Fruit fly (Drosophila melanogaster) whole organism, adult: ENCODE measurements around the gene CG10949.

Experiments
- CG11617 ChIP-seq: fragments of 200-800 bp; sonication (Bioruptor generic); optimal IDR thresholded peaks from 2 replicates; lab custom pipeline; 2017; ENCODE audit warnings: mild to moderate bottlenecking, missing biosample characterization, missing genetic modification reagents, missing genetic modification characterization
- CG12768 ChIP-seq: fragments of 200-800 bp; sonication (Bioruptor generic); optimal IDR thresholded peaks from 2 replicates; lab custom pipeline; 2017; ENCODE audit warnings: missing biosample characterization, missing genetic modification characterization, mild to moderate bottlenecking, moderate library complexity, missing genetic modification reagents
- CG5204 ChIP-seq: fragments of 200-800 bp; sonication (Bioruptor generic); optimal IDR thresholded peaks from 2 replicates; lab custom pipeline; 2016; ENCODE audit warnings: missing biosample characterization, missing genetic modification characterization
- CG7045 ChIP-seq: fragments of 200-800 bp; sonication (Bioruptor generic); optimal IDR thresholded peaks from 2 replicates; lab custom pipeline; 2017; ENCODE audit warnings: missing biosample characterization, mild to moderate bottlenecking, missing genetic modification characterization
- cic ChIP-seq: fragments of 200-800 bp; sonication (Bioruptor generic); optimal IDR thresholded peaks from 2 replicates; lab custom pipeline; 2017; ENCODE audit warnings: missing biosample characterization, mild to moderate bottlenecking, missing genetic modification characterization, moderate library complexity
- cnc ChIP-seq, 2 experiments: fragments of >200 bp; optimal IDR thresholded peaks; 2 replicates each; lab custom pipeline; 2017
- kay ChIP-seq: fragments of 200-800 bp; sonication (Bioruptor generic); peaks from one replicate; lab custom pipeline; 2016; ENCODE audit warnings: missing biosample characterization, missing genetic modification characterization, borderline replicate concordance
- toe ChIP-seq: fragments of 200-800 bp; sonication (Bioruptor generic); optimal IDR thresholded peaks from 2 replicates; lab custom pipeline; 2016; ENCODE audit warnings: missing biosample characterization, missing genetic modification characterization

DNA sequence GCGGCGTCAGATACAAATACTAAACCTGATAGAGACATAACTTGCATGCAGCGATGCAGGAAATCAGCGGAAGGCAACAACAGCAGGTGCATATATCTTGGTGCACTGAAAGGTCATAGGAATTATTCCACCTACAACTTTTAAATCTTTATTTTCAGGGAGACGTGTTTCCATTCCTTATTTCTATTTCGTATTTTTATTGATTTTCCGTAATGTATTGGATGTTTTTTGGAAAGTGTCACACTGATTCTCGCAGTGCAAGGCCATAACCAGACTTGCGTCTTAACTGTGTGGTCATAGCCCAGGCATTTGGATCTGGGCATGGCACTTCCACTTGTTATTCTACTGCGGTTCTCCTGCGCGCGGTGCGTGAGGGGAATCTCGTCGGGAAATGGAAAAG lies 45.3 kb downstream of the CG10949 start:
- no peak for TF ChIP-seq cnc (optimal IDR thresholded peaks at IDR 0.05; lab: Kevin White, UChicago)
- no peak for TF ChIP-seq CG5204
- TF ChIP-seq CG12768 (GFP tag; lab: Kevin White, UChicago) = no peak
- TF ChIP-seq kay (GFP tag; lab: Kevin White, UChicago) = no peak
- no peak for TF ChIP-seq CG11617
- no peak for TF ChIP-seq toe (GFP tag; lab: Kevin White, UChicago)
- no peak for TF ChIP-seq CG7045
- no peak for TF ChIP-seq cic (GFP tag; lab: Kevin White, UChicago)
